Worm (Caenorhabditis elegans) whole organism, L1 larva: ENCODE data around the gene Y53G8B.1.

Source experiments
- C04F5.9 ChIP-seq: sonication (generic microtip); optimal IDR thresholded peaks from 2 replicates; lab custom pipeline; 2016; ENCODE audit warnings: missing genetic modification characterization, missing compliant biosample characterization
- C34B4.2 ChIP-seq: sonication (generic microtip); optimal IDR thresholded peaks from 2 replicates; lab custom pipeline; 2017; ENCODE audit warnings: mild to moderate bottlenecking, missing genetic modification characterization, missing compliant biosample characterization
- F16B12.6 ChIP-seq: fragments of 150-350 bp; optimal IDR thresholded peaks from 2 replicates; lab custom pipeline; 2014; ENCODE audit warnings: missing biosample characterization, missing genetic modification characterization
- Y116A8C.19 ChIP-seq: sonication (generic microtip); optimal IDR thresholded peaks from 2 replicates; lab custom pipeline; 2016; ENCODE audit warnings: missing compliant biosample characterization, missing genetic modification characterization, borderline replicate concordance
- ama-1 ChIP-seq: fragments of 150-350 bp; optimal IDR thresholded peaks from 2 replicates; lab custom pipeline; 2014
- blmp-1 ChIP-seq: fragments of 150-350 bp; optimal IDR thresholded peaks from 2 replicates; lab custom pipeline; 2014; ENCODE audit warnings: missing biosample characterization, missing genetic modification characterization
- ceh-82 ChIP-seq, 3 experiments: fragments of 150-350 bp in 1 of 3; sonication (generic microtip) in 2 of 3; optimal IDR thresholded peaks; 2 replicates each; lab custom pipeline; 2014 to 2017; ENCODE audit warnings: missing biosample characterization in 3 of 3, missing genetic modification characterization in 3 of 3
- dsc-1 ChIP-seq: sonication (generic microtip); optimal IDR thresholded peaks from 2 replicates; lab custom pipeline; 2016; ENCODE audit warnings: mild to moderate bottlenecking, missing genetic modification characterization, missing compliant biosample characterization
- efl-1 ChIP-seq, 4 experiments: fragments of 150-350 bp; optimal IDR thresholded peaks in 3 of 4; peaks in 1 of 4; 1 replicate in 1 of 4; 2 replicates in 3 of 4; lab custom pipeline; 2014; ENCODE audit warnings: missing biosample characterization in 2 of 4, missing genetic modification characterization in 2 of 4, missing genetic modification reagents in 2 of 4
- elt-2 ChIP-seq: sonication (generic microtip); optimal IDR thresholded peaks from 2 replicates; lab custom pipeline; 2016; ENCODE audit warnings: missing genetic modification characterization, mild to moderate bottlenecking, inconsistent platforms, missing compliant biosample characterization, missing genetic modification reagents
- ets-5 ChIP-seq: fragments of 200-800 bp; sonication (Bioruptor generic); IDR thresholded peaks from 2 replicates; pipeline ENCODE4 v1.3.6; 2022; ENCODE audit warnings: missing genetic modification characterization, missing compliant biosample characterization
- fkh-4 ChIP-seq: sonication (generic microtip); optimal IDR thresholded peaks from 2 replicates; lab custom pipeline; 2016; ENCODE audit warnings: missing compliant biosample characterization, missing genetic modification characterization, borderline replicate concordance
- fkh-8 ChIP-seq: sonication (generic microtip); optimal IDR thresholded peaks from 2 replicates; lab custom pipeline; 2016; ENCODE audit warnings: mild to moderate bottlenecking, missing genetic modification characterization, missing compliant biosample characterization
- fos-1 ChIP-seq: fragments of 150-350 bp; optimal IDR thresholded peaks from 2 replicates; lab custom pipeline; 2014; ENCODE audit warnings: missing biosample characterization, missing genetic modification characterization
- grh-1 ChIP-seq: fragments of 200-800 bp; sonication (Bioruptor generic); IDR thresholded peaks from 2 replicates; pipeline ENCODE4 v1.3.6; 2022; ENCODE audit warnings: missing genetic modification reagents, missing genetic modification characterization, missing compliant biosample characterization
- hlh-4 ChIP-seq: sonication (generic microtip); optimal IDR thresholded peaks from 2 replicates; lab custom pipeline; 2016; ENCODE audit warnings: mild to moderate bottlenecking, missing genetic modification characterization, missing compliant biosample characterization
- irx-1 ChIP-seq: sonication (generic microtip); optimal IDR thresholded peaks from 2 replicates; lab custom pipeline; 2016; ENCODE audit warnings: missing genetic modification characterization, missing compliant biosample characterization
- isw-1 ChIP-seq: fragments of 200-800 bp; sonication (Bioruptor generic); IDR thresholded peaks from 2 replicates; pipeline ENCODE4 v1.3.6; 2022; ENCODE audit warnings: missing genetic modification characterization, missing compliant biosample characterization
- jun-1 ChIP-seq: fragments of 150-350 bp; optimal IDR thresholded peaks from 2 replicates; lab custom pipeline; 2014; ENCODE audit warnings: missing biosample characterization, missing genetic modification reagents, missing genetic modification characterization
- lin-13 ChIP-seq: fragments of 150-350 bp; optimal IDR thresholded peaks from 2 replicates; lab custom pipeline; 2014; ENCODE audit warnings: missing biosample characterization, missing genetic modification reagents, missing genetic modification characterization
- lin-15B ChIP-seq: fragments of 150-350 bp; sonication (generic microtip); optimal IDR thresholded peaks from 3 replicates; lab custom pipeline; 2014; ENCODE audit warnings: missing biosample characterization, missing genetic modification characterization
- lin-35 ChIP-seq, 2 experiments: fragments of 150-350 bp; optimal IDR thresholded peaks; 2 replicates each; lab custom pipeline; 2014; ENCODE audit warnings: missing biosample characterization in 2 of 2, missing genetic modification characterization in 2 of 2, missing genetic modification reagents in 2 of 2
- lin-39 ChIP-seq: fragments of 150-350 bp; optimal IDR thresholded peaks from 2 replicates; lab custom pipeline; 2014; ENCODE audit warnings: missing biosample characterization, missing genetic modification reagents, missing genetic modification characterization
- mab-9 ChIP-seq: fragments of 200-800 bp; sonication (Bioruptor generic); IDR thresholded peaks from 2 replicates; pipeline ENCODE4 v1.3.6; 2022; ENCODE audit warnings: missing genetic modification reagents, missing genetic modification characterization, missing compliant biosample characterization
- mep-1 ChIP-seq: fragments of 150-350 bp; optimal IDR thresholded peaks from 2 replicates; lab custom pipeline; 2014; ENCODE audit warnings: missing biosample characterization, missing genetic modification characterization
- nhr-11 ChIP-seq: fragments of 150-350 bp; optimal IDR thresholded peaks from 2 replicates; lab custom pipeline; 2014; ENCODE audit warnings: missing biosample characterization, missing genetic modification characterization
- nhr-20 ChIP-seq: sonication (generic microtip); optimal IDR thresholded peaks from 2 replicates; lab custom pipeline; 2016; ENCODE audit warnings: mild to moderate bottlenecking, missing genetic modification characterization, missing compliant biosample characterization
- nhr-28 ChIP-seq: fragments of 150-350 bp; optimal IDR thresholded peaks from 2 replicates; lab custom pipeline; 2014; ENCODE audit warnings: missing biosample characterization, missing genetic modification characterization
- nhr-47 ChIP-seq: sonication (generic microtip); optimal IDR thresholded peaks from 2 replicates; lab custom pipeline; 2016; ENCODE audit warnings: mild to moderate bottlenecking, missing genetic modification characterization, moderate library complexity, missing compliant biosample characterization
- nhr-71 ChIP-seq: sonication (generic microtip); optimal IDR thresholded peaks from 2 replicates; lab custom pipeline; 2016; ENCODE audit warnings: mild to moderate bottlenecking, missing genetic modification characterization, moderate library complexity, missing compliant biosample characterization
- nhr-84 ChIP-seq: sonication (generic microtip); optimal IDR thresholded peaks from 2 replicates; lab custom pipeline; 2017; ENCODE audit warnings: missing biosample characterization, missing genetic modification characterization
- nhr-85 ChIP-seq: sonication (generic microtip); peaks from one replicate; lab custom pipeline; 2016; ENCODE audit warnings: missing genetic modification characterization, inconsistent platforms, missing compliant biosample characterization
- snu-23 ChIP-seq: sonication (generic microtip); optimal IDR thresholded peaks from 2 replicates; lab custom pipeline; 2016; ENCODE audit warnings: missing genetic modification characterization, missing compliant biosample characterization
- sox-4 ChIP-seq: sonication (generic microtip); optimal IDR thresholded peaks from 2 replicates; lab custom pipeline; 2016; ENCODE audit warnings: missing genetic modification characterization, missing compliant biosample characterization
- swsn-7 ChIP-seq: sonication (generic microtip); optimal IDR thresholded peaks from 2 replicates; lab custom pipeline; 2016; ENCODE audit warnings: missing genetic modification characterization, missing compliant biosample characterization
- tbx-2 ChIP-seq: sonication (generic microtip); optimal IDR thresholded peaks from 2 replicates; lab custom pipeline; 2016; ENCODE audit warnings: missing genetic modification characterization, missing compliant biosample characterization
- unc-86 ChIP-seq: sonication (generic microtip); optimal IDR thresholded peaks from 2 replicates; lab custom pipeline; 2016; ENCODE audit warnings: missing genetic modification characterization, missing compliant biosample characterization
- vab-15 ChIP-seq: sonication (generic microtip); optimal IDR thresholded peaks from 2 replicates; lab custom pipeline; 2017; ENCODE audit warnings: missing genotype, mild to moderate bottlenecking, missing genetic modification characterization, missing compliant biosample characterization
- zag-1 ChIP-seq: fragments of 150-350 bp; optimal IDR thresholded peaks from 2 replicates; lab custom pipeline; 2014; ENCODE audit warnings: missing biosample characterization, missing genetic modification characterization

Gene Y53G8B.1

ce11 chrIII:3110614-3111013 lies 18.5 kb upstream of the Y53G8B.1 start:
- TF ChIP-seq Y116A8C.19 (tag; lab: Kevin White, UChicago), result no peak
- no peak for TF ChIP-seq nhr-71
- TF ChIP-seq C34B4.2 (tag; lab: Kevin White, UChicago), result no peak
- TF ChIP-seq fos-1 (tag; lab: Kevin White, UChicago), result no peak
- no peak for TF ChIP-seq mep-1
- no peak for TF ChIP-seq nhr-85 (tag; lab: Kevin White, UChicago)
- no peak for TF ChIP-seq dsc-1
- TF ChIP-seq nhr-20 (tag; lab: Kevin White, UChicago), result no peak
- TF ChIP-seq fkh-4, result no peak
- no peak for TF ChIP-seq fkh-8

ce11 chrIII:3111534-3111933 lies 17.5 kb upstream of the Y53G8B.1 start:
- TF ChIP-seq fos-1 (tag; lab: Kevin White, UChicago) (no peak), hlh-4 (no peak), nhr-47 (tag; lab: Kevin White, UChicago) (no peak), sox-4 (tag; lab: Kevin White, UChicago) (no peak), jun-1 (tag; lab: Kevin White, UChicago) (no peak), C04F5.9 (tag; lab: Kevin White, UChicago) (no peak), grh-1 (GFP tag; lab: Robert Waterston, UW) (no peak), ceh-82 (tag; optimal IDR thresholded peaks at IDR 0.05; lab: Kevin White, UChicago) (no peak), nhr-84 (tag; lab: Kevin White, UChicago) (no peak), efl-1 (optimal IDR thresholded peaks at IDR 0.05; lab: Kevin White, UChicago) (no peak), efl-1 (GFP tag; optimal IDR thresholded peaks at IDR 0.05 in 1 of 2; lab: Kevin White, UChicago) (no peak), ets-5 (GFP tag; lab: Robert Waterston, UW) (no peak), vab-15 (no peak), blmp-1 (tag; lab: Kevin White, UChicago) (no peak), nhr-85 (tag; lab: Kevin White, UChicago) (no peak), mab-9 (GFP tag; lab: Robert Waterston, UW) (no peak)

ce11 chrIII:3112001-3112400 lies 17.1 kb upstream of the Y53G8B.1 start:
- TF ChIP-seq swsn-7 (tag; lab: Kevin White, UChicago), result no peak
- no peak for TF ChIP-seq sox-4 (tag; lab: Kevin White, UChicago)

DNA sequence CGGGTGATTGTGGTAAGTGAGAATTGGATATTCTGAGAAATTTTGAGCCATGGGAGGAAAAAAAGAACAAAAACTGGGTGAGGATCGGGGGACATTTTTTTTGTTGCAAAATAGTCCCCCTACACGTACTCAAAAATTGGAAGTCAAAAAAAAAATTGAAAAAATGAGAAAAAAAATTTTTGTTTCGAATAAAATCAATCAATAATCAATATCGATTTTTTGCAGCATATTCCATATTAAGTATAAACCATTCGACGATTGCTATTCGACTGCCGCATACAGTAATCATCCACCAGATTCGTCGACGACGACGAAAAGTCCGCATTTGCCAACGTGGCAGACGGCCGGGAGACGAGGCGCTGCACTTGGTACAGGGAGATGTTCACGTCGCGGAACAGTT lies 16.5 kb upstream of the Y53G8B.1 start:
- TF ChIP-seq zag-1 (tag; lab: Kevin White, UChicago) (no peak), nhr-20 (tag; lab: Kevin White, UChicago) (no peak), ama-1 (lab: Kevin White, UChicago) (no peak), sox-4 (tag; lab: Kevin White, UChicago) (no peak), lin-39 (tag; lab: Kevin White, UChicago) (no peak), C04F5.9 (tag; lab: Kevin White, UChicago) (no peak), snu-23 (GFP tag; lab: Kevin White, UChicago) (no peak), irx-1 (tag; lab: Kevin White, UChicago) (no peak), dsc-1 (no peak), nhr-11 (tag; lab: Kevin White, UChicago) (no peak), nhr-47 (tag; lab: Kevin White, UChicago) (no peak)

- TF ChIP-seq lin-13 (GFP tag; lab: Kevin White, UChicago), result no peak
- TF ChIP-seq tbx-2 (tag; lab: Kevin White, UChicago), result no peak
- TF ChIP-seq lin-15B (tag; lab: Kevin White, UChicago), result no peak
- TF ChIP-seq elt-2 (tag; lab: Kevin White, UChicago), result peak; percentile 85
- TF ChIP-seq fkh-8, result no peak
- peak in 1 of 2 experiments; percentile 39 for TF ChIP-seq lin-35 (GFP tag; optimal IDR thresholded peaks at IDR 0.05; lab: Kevin White, UChicago)
- peak; percentile 21 for TF ChIP-seq jun-1 (tag; lab: Kevin White, UChicago)
- no peak for TF ChIP-seq unc-86 (tag; lab: Kevin White, UChicago)
- no peak for TF ChIP-seq isw-1
- no peak for TF ChIP-seq F16B12.6
- TF ChIP-seq nhr-28, result no peak
These were observed 12.1 kb upstream of the Y53G8B.1 start for ce11 chrIII:3116969-3117368.
